Worm (Caenorhabditis elegans) whole organism, young adult: ENCODE measurements around the gene ceh-28.

ENCODE experiments used
- F49E8.2 ChIP-seq: sonication (generic microtip); optimal IDR thresholded peaks from 3 replicates; lab custom pipeline; 2017; ENCODE audit warnings: missing genetic modification characterization, mild to moderate bottlenecking, missing compliant biosample characterization, antibody characterized with exemption, moderate library complexity; ENCODE audit not compliant: insufficient read depth
- Y79H2A.3 ChIP-seq: fragments of 200-800 bp; sonication (Bioruptor generic); conservative IDR thresholded peaks from 2 replicates; pipeline ENCODE4 v1.3.6; 2022; ENCODE audit warnings: missing genetic modification reagents, missing genetic modification characterization, missing compliant biosample characterization
- ZK185.1 ChIP-seq: sonication (generic microtip); optimal IDR thresholded peaks from 2 replicates; lab custom pipeline; 2016; ENCODE audit warnings: mild to moderate bottlenecking, missing genetic modification characterization, missing compliant biosample characterization; ENCODE audit not compliant: poor library complexity, severe bottlenecking
- ama-1 ChIP-seq, 3 experiments: fragments of 150-350 bp in 1 of 3; sonication (generic microtip) in 2 of 3; optimal IDR thresholded peaks; 2 replicates each; lab custom pipeline; 2014 to 2018; ENCODE audit warnings: missing biosample characterization in 2 of 3, missing genetic modification characterization in 2 of 3, missing genetic modification reagents in 2 of 3
- attf-5 ChIP-seq: fragments of 200-800 bp; sonication (Bioruptor generic); optimal IDR thresholded peaks from 2 replicates; lab custom pipeline; 2018; ENCODE audit warnings: mild to moderate bottlenecking, missing genetic modification characterization, missing compliant biosample characterization
- ceh-79 ChIP-seq: sonication (generic microtip); optimal IDR thresholded peaks from 2 replicates; lab custom pipeline; 2017; ENCODE audit warnings: mild to moderate bottlenecking, missing genetic modification characterization, missing compliant biosample characterization
- dox-1 ChIP-seq: fragments of 200-800 bp; sonication (Bioruptor generic); IDR thresholded peaks from 2 replicates; pipeline ENCODE4 v1.3.6; 2022; ENCODE audit warnings: missing genetic modification reagents, missing genetic modification characterization, missing compliant biosample characterization
- egl-18 ChIP-seq: fragments of 200-800 bp; sonication (Bioruptor generic); IDR thresholded peaks from 2 replicates; pipeline ENCODE4 v1.3.6; 2022; ENCODE audit warnings: missing genetic modification reagents, missing genetic modification characterization, missing compliant biosample characterization
- hrde-1 ChIP-seq: sonication (generic microtip); optimal IDR thresholded peaks from 2 replicates; lab custom pipeline; 2016; ENCODE audit warnings: missing genetic modification characterization, mild to moderate bottlenecking, missing compliant biosample characterization, moderate library complexity, missing genotype, missing genetic modification reagents, borderline replicate concordance
- mes-4 ChIP-seq: sonication (generic microtip); optimal IDR thresholded peaks from 2 replicates; lab custom pipeline; 2016; ENCODE audit warnings: missing genotype, missing genetic modification characterization, missing compliant biosample characterization
- nhr-179 ChIP-seq: sonication (generic microtip); optimal IDR thresholded peaks from 2 replicates; lab custom pipeline; 2016; ENCODE audit warnings: mild to moderate bottlenecking, missing genetic modification characterization, missing compliant biosample characterization
- nhr-27 ChIP-seq: fragments of 200-800 bp; sonication (Bioruptor generic); optimal IDR thresholded peaks from 2 replicates; lab custom pipeline; 2018; ENCODE audit warnings: mild to moderate bottlenecking, missing genetic modification characterization, moderate library complexity, missing compliant biosample characterization
- tbp1 ChIP-seq: fragments of 200-800 bp; sonication (Bioruptor generic); optimal IDR thresholded peaks from 2 replicates; lab custom pipeline; 2018; ENCODE audit warnings: mild to moderate bottlenecking, missing genetic modification characterization, missing compliant biosample characterization

DNA sequence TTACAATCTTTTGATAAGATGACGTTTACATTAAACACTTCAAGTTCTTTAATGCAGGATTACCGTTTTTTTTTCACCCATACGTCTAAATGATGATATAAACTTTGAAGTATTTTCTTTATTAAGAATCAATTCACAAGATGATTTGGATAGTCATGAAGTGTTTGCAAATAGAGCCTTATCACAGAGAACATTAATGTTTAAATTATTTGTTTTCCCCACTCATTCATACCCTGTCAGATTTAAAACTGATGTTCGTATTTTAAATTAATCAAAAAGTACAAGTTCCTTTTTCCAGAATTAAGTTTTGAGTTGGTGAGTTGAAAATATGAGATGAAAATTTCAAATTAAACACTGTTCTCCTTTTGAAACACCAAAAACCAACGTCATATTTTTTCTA lies 16.2 kb downstream of the ceh-28 start, which contains the start of gene R03G8.3:
- TF ChIP-seq Y79H2A.3 (GFP tag; lab: Robert Waterston, UW) (no peak), egl-18 (no peak), hrde-1 (tag; lab: Kevin White, UChicago) (no peak), nhr-27 (no peak), tbp1 (GFP tag; lab: Kevin White, UChicago) (no peak), attf-5 (no peak), nhr-179 (tag; lab: Kevin White, UChicago) (no peak), F49E8.2 (tag; lab: Kevin White, UChicago) (no peak), ceh-79 (tag; lab: Kevin White, UChicago) (no peak), mes-4 (no peak), ZK185.1 (no peak), ama-1 (optimal IDR thresholded peaks at IDR 0.05; lab: Kevin White, UChicago) (no peak), ama-1 (GFP tag; optimal IDR thresholded peaks at IDR 0.05; lab: Kevin White, UChicago) (no peak), dox-1 (GFP tag; lab: Robert Waterston, UW) (no peak)
